Worm (Caenorhabditis elegans) whole organism, late embryonic: Measurements from ENCODE around the gene cyp-13A11.

Experiments
- C08G9.2 ChIP-seq: sonication (generic microtip); optimal IDR thresholded peaks from 2 replicates; lab custom pipeline; 2016; ENCODE audit warnings: mild to moderate bottlenecking, missing genetic modification characterization, moderate library complexity, missing compliant biosample characterization
- C38D4.7 ChIP-seq: fragments of 200-800 bp; sonication (Bioruptor generic); optimal IDR thresholded peaks from 2 replicates; lab custom pipeline; 2018; ENCODE audit warnings: mild to moderate bottlenecking, missing genetic modification characterization, moderate library complexity, missing compliant biosample characterization
- K02D7.2 ChIP-seq: sonication (generic microtip); optimal IDR thresholded peaks from 2 replicates; lab custom pipeline; 2017; ENCODE audit warnings: mild to moderate bottlenecking, missing genetic modification characterization, missing compliant biosample characterization
- K09A11.1 ChIP-seq: sonication (generic microtip); optimal IDR thresholded peaks from 2 replicates; lab custom pipeline; 2017; ENCODE audit warnings: antibody characterized with exemption, mild to moderate bottlenecking, missing genetic modification characterization, missing compliant biosample characterization; ENCODE audit not compliant: insufficient read depth
- T23F11.4 ChIP-seq: fragments of 200-800 bp; sonication (Bioruptor generic); optimal IDR thresholded peaks from 2 replicates; lab custom pipeline; 2018; ENCODE audit warnings: mild to moderate bottlenecking, missing genetic modification characterization, missing compliant biosample characterization
- Y22D7AL.16 ChIP-seq: sonication (generic microtip); optimal IDR thresholded peaks from 2 replicates; lab custom pipeline; 2016; ENCODE audit warnings: missing genetic modification characterization, missing compliant biosample characterization
- ama-1 ChIP-seq: fragments of 150-350 bp; optimal IDR thresholded peaks from 2 replicates; lab custom pipeline; 2014
- ceh-18 ChIP-seq: sonication (generic microtip); optimal IDR thresholded peaks from 2 replicates; lab custom pipeline; 2016; ENCODE audit warnings: missing genetic modification characterization, missing compliant biosample characterization
- ceh-19 ChIP-seq: fragments of 200-800 bp; sonication (Bioruptor generic); optimal IDR thresholded peaks from 2 replicates; lab custom pipeline; 2018; ENCODE audit warnings: mild to moderate bottlenecking, missing genetic modification characterization, missing compliant biosample characterization
- ceh-2 ChIP-seq: sonication (generic microtip); optimal IDR thresholded peaks from 2 replicates; lab custom pipeline; 2016; ENCODE audit warnings: missing genotype, missing genetic modification characterization, missing compliant biosample characterization
- ceh-22 ChIP-seq: sonication (generic microtip); optimal IDR thresholded peaks from 2 replicates; lab custom pipeline; 2017; ENCODE audit warnings: missing biosample characterization, missing genetic modification characterization
- ceh-24 ChIP-seq: sonication (generic microtip); optimal IDR thresholded peaks from 2 replicates; lab custom pipeline; 2016; ENCODE audit warnings: mild to moderate bottlenecking, missing genetic modification characterization, missing compliant biosample characterization
- ceh-31 ChIP-seq: sonication (generic microtip); optimal IDR thresholded peaks from 2 replicates; lab custom pipeline; 2016; ENCODE audit warnings: missing genetic modification characterization, missing compliant biosample characterization
- ceh-34 ChIP-seq: sonication (generic microtip); optimal IDR thresholded peaks from 2 replicates; lab custom pipeline; 2016; ENCODE audit warnings: mild to moderate bottlenecking, missing genetic modification characterization, missing compliant biosample characterization
- ceh-45 ChIP-seq: fragments of 200-800 bp; sonication (Bioruptor generic); IDR thresholded peaks from 2 replicates; pipeline ENCODE4 v1.3.6; 2022; ENCODE audit warnings: missing genetic modification reagents, missing genetic modification characterization, missing compliant biosample characterization
- ceh-48 ChIP-seq: sonication (generic microtip); optimal IDR thresholded peaks from 2 replicates; lab custom pipeline; 2016; ENCODE audit warnings: missing genetic modification characterization, inconsistent platforms, missing compliant biosample characterization
- ceh-9 ChIP-seq: sonication (generic microtip); optimal IDR thresholded peaks from 2 replicates; lab custom pipeline; 2016; ENCODE audit warnings: mild to moderate bottlenecking, missing genetic modification characterization, inconsistent platforms, missing compliant biosample characterization
- dmd-4 ChIP-seq: sonication (generic microtip); optimal IDR thresholded peaks from 2 replicates; lab custom pipeline; 2016; ENCODE audit warnings: borderline replicate concordance, missing genetic modification characterization, missing compliant biosample characterization
- dve-1 ChIP-seq: sonication (generic microtip); optimal IDR thresholded peaks from 2 replicates; lab custom pipeline; 2017; ENCODE audit warnings: antibody characterized with exemption, mild to moderate bottlenecking, missing genetic modification characterization, missing compliant biosample characterization
- ets-4 ChIP-seq: sonication (generic microtip); optimal IDR thresholded peaks from 2 replicates; lab custom pipeline; 2016; ENCODE audit warnings: missing genetic modification characterization, missing compliant biosample characterization
- eyg-1 ChIP-seq: sonication (generic microtip); optimal IDR thresholded peaks from 2 replicates; lab custom pipeline; 2016; ENCODE audit warnings: missing genotype, missing genetic modification characterization, missing compliant biosample characterization
- fax-1 ChIP-seq: sonication (generic microtip); optimal IDR thresholded peaks from 2 replicates; lab custom pipeline; 2016; ENCODE audit warnings: missing genotype, missing genetic modification characterization, missing compliant biosample characterization
- fkh-10 ChIP-seq: fragments of 150-350 bp; optimal IDR thresholded peaks from 2 replicates; lab custom pipeline; 2014; ENCODE audit warnings: missing biosample characterization, missing genetic modification reagents, missing genetic modification characterization
- fkh-6 ChIP-seq: sonication (generic microtip); optimal IDR thresholded peaks from 2 replicates; lab custom pipeline; 2016; ENCODE audit warnings: missing genetic modification characterization, missing compliant biosample characterization
- gmeb-2 ChIP-seq: sonication (generic microtip); optimal IDR thresholded peaks from 2 replicates; lab custom pipeline; 2016; ENCODE audit warnings: missing genetic modification characterization, inconsistent platforms, missing compliant biosample characterization
- hlh-13 ChIP-seq: fragments of 200-800 bp; sonication (Bioruptor generic); optimal IDR thresholded peaks from 2 replicates; lab custom pipeline; 2018; ENCODE audit warnings: mild to moderate bottlenecking, missing genetic modification characterization, missing compliant biosample characterization
- hlh-15 ChIP-seq: sonication (generic microtip); optimal IDR thresholded peaks from 2 replicates; lab custom pipeline; 2016; ENCODE audit warnings: missing genetic modification characterization, missing compliant biosample characterization
- hlh-30 ChIP-seq: sonication (generic microtip); optimal IDR thresholded peaks from 2 replicates; lab custom pipeline; 2017; ENCODE audit warnings: antibody characterized with exemption, missing genetic modification characterization, missing compliant biosample characterization; ENCODE audit not compliant: insufficient read depth
- hlh-6 ChIP-seq: sonication (generic microtip); optimal IDR thresholded peaks from 2 replicates; lab custom pipeline; 2016; ENCODE audit warnings: missing genotype, missing genetic modification characterization, missing compliant biosample characterization
- hlh-8 ChIP-seq: sonication (generic microtip); optimal IDR thresholded peaks from 2 replicates; lab custom pipeline; 2016; ENCODE audit warnings: missing genotype, missing genetic modification characterization, missing compliant biosample characterization
- lim-6 ChIP-seq: sonication (generic microtip); optimal IDR thresholded peaks from 2 replicates; lab custom pipeline; 2016; ENCODE audit warnings: missing genetic modification characterization, missing compliant biosample characterization
- madf-2 ChIP-seq: sonication (generic microtip); optimal IDR thresholded peaks from 2 replicates; lab custom pipeline; 2017; ENCODE audit warnings: missing genetic modification characterization, missing compliant biosample characterization
- nhr-11 ChIP-seq: fragments of 150-350 bp; optimal IDR thresholded peaks from 2 replicates; lab custom pipeline; 2014; ENCODE audit warnings: missing biosample characterization, missing genetic modification characterization
- npax-4 ChIP-seq: sonication (generic microtip); optimal IDR thresholded peaks from 2 replicates; lab custom pipeline; 2016; ENCODE audit warnings: missing genetic modification characterization, missing compliant biosample characterization
- odd-2 ChIP-seq: sonication (generic microtip); optimal IDR thresholded peaks from 2 replicates; lab custom pipeline; 2017; ENCODE audit warnings: antibody characterized with exemption, mild to moderate bottlenecking, missing genetic modification characterization, missing compliant biosample characterization
- pag-3 ChIP-seq: sonication (generic microtip); optimal IDR thresholded peaks from 2 replicates; lab custom pipeline; 2016; ENCODE audit warnings: missing compliant biosample characterization, missing genetic modification characterization, borderline replicate concordance
- pat-9 ChIP-seq: fragments of 200-800 bp; sonication (Bioruptor generic); optimal IDR thresholded peaks from 2 replicates; lab custom pipeline; 2018; ENCODE audit warnings: mild to moderate bottlenecking, missing genetic modification characterization, moderate library complexity, missing compliant biosample characterization
- pha-2 ChIP-seq: sonication (generic microtip); optimal IDR thresholded peaks from 2 replicates; lab custom pipeline; 2017; ENCODE audit warnings: mild to moderate bottlenecking, missing genetic modification characterization, missing compliant biosample characterization
- pha-4 ChIP-seq: fragments of 150-350 bp; optimal IDR thresholded peaks from 2 replicates; lab custom pipeline; 2018; ENCODE audit warnings: missing biosample characterization, missing genetic modification reagents, missing genetic modification characterization
- pqm-1 ChIP-seq: sonication (generic microtip); optimal IDR thresholded peaks from 2 replicates; lab custom pipeline; 2016; ENCODE audit warnings: missing genetic modification characterization, missing compliant biosample characterization
- pros-1 ChIP-seq: fragments of 150-350 bp; optimal IDR thresholded peaks from 2 replicates; lab custom pipeline; 2014; ENCODE audit warnings: missing biosample characterization, missing genetic modification reagents, missing genetic modification characterization
- ref-2 ChIP-seq: sonication (generic microtip); optimal IDR thresholded peaks from 2 replicates; lab custom pipeline; 2016; ENCODE audit warnings: missing genetic modification characterization, missing compliant biosample characterization
- sdc-2 ChIP-seq: sonication (generic microtip); optimal IDR thresholded peaks from 2 replicates; lab custom pipeline; 2016; ENCODE audit warnings: missing genotype, missing genetic modification characterization, missing compliant biosample characterization
- sox-4 ChIP-seq: sonication (generic microtip); optimal IDR thresholded peaks from 2 replicates; lab custom pipeline; 2017; ENCODE audit warnings: mild to moderate bottlenecking, missing genetic modification characterization, inconsistent platforms, missing compliant biosample characterization
- syd-9 ChIP-seq: sonication (generic microtip); optimal IDR thresholded peaks from 2 replicates; lab custom pipeline; 2016; ENCODE audit warnings: mild to moderate bottlenecking, missing genetic modification characterization, moderate library complexity, missing compliant biosample characterization
- unc-3 ChIP-seq, 2 experiments: fragments of 200-800 bp in 1 of 2; sonication (Bioruptor generic) in 1 of 2; sonication (generic microtip) in 1 of 2; conservative IDR thresholded peaks in 1 of 2; optimal IDR thresholded peaks in 1 of 2; 2 replicates each; pipeline versions ENCODE4 v1.3.6 to Lab custom; 2016 to 2022; ENCODE audit warnings: missing compliant biosample characterization in 2 of 2, missing genetic modification characterization in 2 of 2, missing genetic modification reagents in 1 of 2
- unc-42 ChIP-seq: sonication (generic microtip); optimal IDR thresholded peaks from 2 replicates; lab custom pipeline; 2016; ENCODE audit warnings: missing genotype, missing genetic modification characterization, missing compliant biosample characterization
- unc-55 ChIP-seq: sonication (generic microtip); optimal IDR thresholded peaks from 2 replicates; lab custom pipeline; 2017; ENCODE audit warnings: missing biosample characterization, missing genetic modification reagents, missing genetic modification characterization
- unc-86 ChIP-seq: sonication (generic microtip); optimal IDR thresholded peaks from 2 replicates; lab custom pipeline; 2016; ENCODE audit warnings: missing genetic modification characterization, missing compliant biosample characterization
- ztf-16 ChIP-seq: sonication (generic microtip); optimal IDR thresholded peaks from 2 replicates; lab custom pipeline; 2017; ENCODE audit warnings: missing genetic modification characterization, missing compliant biosample characterization

The cyp-13A11 gene

DNA sequence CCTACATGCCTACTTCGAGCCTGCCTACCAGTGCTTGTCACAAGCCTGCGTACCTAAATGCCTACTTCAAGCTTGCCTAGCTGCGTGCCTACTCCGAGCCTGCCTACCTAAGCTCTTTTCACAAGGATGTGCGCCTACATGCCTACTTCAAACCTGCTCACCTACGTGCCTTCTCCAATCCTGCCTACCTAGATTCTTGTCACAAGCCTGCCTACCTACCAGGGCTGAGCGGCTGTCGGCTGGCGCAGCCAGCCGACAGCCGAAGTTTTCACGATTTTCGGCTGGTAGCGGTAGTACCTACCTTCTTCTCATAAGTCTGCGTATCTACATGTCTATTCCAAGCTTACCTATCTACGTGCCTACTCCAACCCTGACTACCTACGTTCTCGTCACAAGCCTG, 40.9 kb downstream of the cyp-13A11 start:
- TF ChIP-seq hlh-30 (tag; lab: Kevin White, UChicago) (no peak), Y22D7AL.16 (tag; lab: Kevin White, UChicago) (no peak), eyg-1 (tag; lab: Kevin White, UChicago) (no peak), unc-86 (tag; lab: Kevin White, UChicago) (no peak), K02D7.2 (no peak), madf-2 (peak; percentile 6), pha-4 (tag; lab: Kevin White, UChicago) (no peak), hlh-15 (tag; lab: Kevin White, UChicago) (no peak)

DNA sequence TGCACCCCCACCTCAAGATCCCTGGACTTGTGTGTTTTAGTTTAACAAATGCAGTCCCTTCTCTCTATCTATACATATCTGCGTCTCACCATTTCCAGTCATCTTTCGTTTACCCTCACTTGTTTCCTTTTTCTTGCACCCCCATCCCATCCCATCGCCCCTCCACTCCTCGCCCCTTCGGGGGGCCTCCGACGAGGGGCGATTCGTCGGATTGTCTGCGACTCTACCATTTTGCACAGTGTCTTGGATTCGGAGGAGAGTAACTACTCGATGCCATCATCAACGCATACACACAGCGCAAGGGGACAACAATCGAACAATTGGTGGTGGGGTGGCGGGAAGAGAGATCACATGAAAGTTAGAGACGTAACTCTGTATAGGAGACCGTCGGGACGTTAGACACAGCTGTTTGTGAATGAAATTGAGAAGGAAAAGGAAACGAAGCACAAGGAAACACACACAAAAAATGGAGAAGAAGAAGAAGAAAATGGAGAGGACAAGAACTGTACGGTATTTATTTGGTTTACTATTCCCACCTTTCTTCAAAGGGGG, 41.7 kb downstream of the cyp-13A11 start:
- TF ChIP-seq ceh-18 (tag; lab: Kevin White, UChicago) (peak; percentile 99), fax-1 (peak; percentile 74), syd-9 (tag; lab: Kevin White, UChicago) (peak; percentile 65), K09A11.1 (tag; lab: Kevin White, UChicago) (no peak), sox-4 (tag; lab: Kevin White, UChicago) (no peak), ref-2 (tag; lab: Kevin White, UChicago) (peak; percentile 95), odd-2 (peak; percentile 16), ceh-48 (tag; lab: Kevin White, UChicago) (peak; percentile 54), unc-86 (tag; lab: Kevin White, UChicago) (peak; percentile 74), pha-2 (tag; lab: Kevin White, UChicago) (peak; percentile 87), fkh-6 (tag; lab: Kevin White, UChicago) (no peak), Y22D7AL.16 (tag; lab: Kevin White, UChicago) (peak; percentile 14), ceh-22 (tag; lab: Kevin White, UChicago) (peak; percentile 96), hlh-13 (GFP tag; lab: Kevin White, UChicago) (peak; percentile 7), C08G9.2 (tag; lab: Kevin White, UChicago) (peak; percentile 64), T23F11.4 (peak; percentile 75), madf-2 (peak; percentile 61), pqm-1 (tag; lab: Kevin White, UChicago) (no peak), lim-6 (tag; lab: Kevin White, UChicago) (peak; percentile 54), ets-4 (tag; lab: Kevin White, UChicago) (peak; percentile 77), dve-1 (tag; lab: Kevin White, UChicago) (peak; percentile 58), ceh-24 (tag; lab: Kevin White, UChicago) (no peak), unc-3 (GFP tag; conservative IDR thresholded peaks at IDR 0.05; lab: Robert Waterston, UW) (no peak), unc-3 (tag; optimal IDR thresholded peaks at IDR 0.05; lab: Kevin White, UChicago) (peak; percentile 79), sdc-2 (tag; lab: Kevin White, UChicago) (peak; percentile 86), unc-55 (peak; percentile 96), ama-1 (lab: Kevin White, UChicago) (peak; percentile 66), pat-9 (tag; lab: Kevin White, UChicago) (peak; percentile 63), pros-1 (tag; lab: Kevin White, UChicago) (peak; percentile 100), gmeb-2 (tag; lab: Kevin White, UChicago) (no peak), C38D4.7 (GFP tag; lab: Kevin White, UChicago) (no peak), nhr-11 (tag; lab: Kevin White, UChicago) (no peak), ztf-16 (tag; lab: Kevin White, UChicago) (peak; percentile 2), fkh-10 (GFP tag; lab: Kevin White, UChicago) (peak; percentile 23), unc-42 (tag; lab: Kevin White, UChicago) (peak; percentile 79), dmd-4 (tag; lab: Kevin White, UChicago) (peak; percentile 88), hlh-6 (tag; lab: Kevin White, UChicago) (peak; percentile 50), ceh-9 (tag; lab: Kevin White, UChicago) (no peak), ceh-45 (GFP tag; lab: Robert Waterston, UW) (no peak), ceh-31 (tag; lab: Kevin White, UChicago) (peak; percentile 96), ceh-2 (tag; lab: Kevin White, UChicago) (peak; percentile 86), pag-3 (tag; lab: Kevin White, UChicago) (peak; percentile 51), ceh-19 (GFP tag; lab: Kevin White, UChicago) (peak; percentile 92), npax-4 (no peak), ceh-34 (tag; lab: Kevin White, UChicago) (peak; percentile 96), hlh-8 (tag; lab: Kevin White, UChicago) (peak; percentile 74)
